Fruit fly (Drosophila melanogaster): ENCODE measurements around the gene Spn.

Spn gene

dm6 chr3L:2599214-2599730 is 45.2 kb upstream of the Spn start, which contains the start of the genes CG16985 and CG12182 (continued):
- TF ChIP-seq Usf (GFP tag; optimal IDR thresholded peaks at IDR 0.05) (no peak), Dll (GFP tag; IDR thresholded peaks at IDR 0.05; ENCODE audit: partially characterized antibody) (peak; percentile 43; the same call in 1 of the 4 replicates), CG10366 (GFP tag; IDR thresholded peaks at IDR 0.05) (no peak), CG32532 (GFP tag; IDR thresholded peaks at IDR 0.05) (no peak), CG1792 (GFP tag; optimal IDR thresholded peaks at IDR 0.05) (no peak), gcm2 (GFP tag; optimal IDR thresholded peaks at IDR 0.05) (no peak), CG11504 (tag; optimal IDR thresholded peaks at IDR 0.05) (no peak), Spps (tag; optimal IDR thresholded peaks at IDR 0.05) (no peak), BtbVII (GFP tag; optimal IDR thresholded peaks at IDR 0.05) (no peak), fu2 (GFP tag; optimal IDR thresholded peaks at IDR 0.05) (no peak), CG12071 (GFP tag; optimal IDR thresholded peaks at IDR 0.05) (no peak), Atf6 (GFP tag; IDR thresholded peaks at IDR 0.05) (no peak), gcm (GFP tag; optimal IDR thresholded peaks at IDR 0.05) (no peak), shn (GFP tag; optimal IDR thresholded peaks at IDR 0.05) (no peak), bigmax (GFP tag; optimal IDR thresholded peaks at IDR 0.05) (no peak), MTF-1 (GFP tag; optimal IDR thresholded peaks at IDR 0.05; ENCODE audit: borderline replicate concordance) (no peak), Doc3 (GFP tag; IDR thresholded peaks at IDR 0.05; ENCODE audit: partially characterized antibody) (peak; percentile 40; the same call in 1 of the 3 replicates), CG3847 (GFP tag; IDR thresholded peaks at IDR 0.05) (no peak; the same call in 1 of the 2 replicates), kay (GFP tag; optimal IDR thresholded peaks at IDR 0.05) (no peak), hkb (optimal IDR thresholded peaks at IDR 0.05) (no peak), hkb (GFP tag; IDR thresholded peaks at IDR 0.05) (no peak), amos (GFP tag; IDR thresholded peaks at IDR 0.05; ENCODE audit: partially characterized antibody) (peak; percentile 48), Mad (GFP tag; optimal IDR thresholded peaks at IDR 0.05) (no peak), caup (GFP tag; optimal IDR thresholded peaks at IDR 0.05; ENCODE audit: severe bottlenecking) (no peak), sima (GFP tag; optimal IDR thresholded peaks at IDR 0.05) (no peak), Ptx1 (GFP tag; IDR thresholded peaks at IDR 0.05) (no peak), CG8290 (GFP tag; optimal IDR thresholded peaks at IDR 0.05) (no peak), CG8290 (tag; optimal IDR thresholded peaks at IDR 0.05) (no peak), Dip3 (GFP tag; optimal IDR thresholded peaks at IDR 0.05) (no peak), CG10959 (GFP tag; IDR thresholded peaks at IDR 0.05) (no peak), seq (GFP tag; IDR thresholded peaks at IDR 0.05) (no peak), CG13296 (GFP tag; optimal IDR thresholded peaks at IDR 0.05) (no peak), fd102C (GFP tag; optimal IDR thresholded peaks at IDR 0.05) (no peak), CG17186 (GFP tag; optimal IDR thresholded peaks at IDR 0.05) (peak; percentile 29), CG15269 (tag; optimal IDR thresholded peaks at IDR 0.05) (no peak), Atf-2 (GFP tag; optimal IDR thresholded peaks at IDR 0.05) (no peak), CG2678 (tag; optimal IDR thresholded peaks at IDR 0.05) (no peak), Lim3 (GFP tag; IDR thresholded peaks at IDR 0.05) (no peak), Fer3 (tag; optimal IDR thresholded peaks at IDR 0.05) (no peak), da (GFP tag; optimal IDR thresholded peaks at IDR 0.05) (no peak), pho (GFP tag; optimal IDR thresholded peaks at IDR 0.05) (peak; percentile 8), wek (GFP tag; optimal IDR thresholded peaks at IDR 0.05) (no peak), Sox100B (GFP tag; optimal IDR thresholded peaks at IDR 0.05) (no peak), fru (optimal IDR thresholded peaks at IDR 0.05) (no peak), CG18476 (GFP tag; optimal IDR thresholded peaks at IDR 0.05) (no peak), onecut (GFP tag; IDR thresholded peaks at IDR 0.05) (no peak), CG9215 (GFP tag; IDR thresholded peaks at IDR 0.05) (no peak), Bdp1 (GFP tag; optimal IDR thresholded peaks at IDR 0.05) (no peak), CG7839 (tag; optimal IDR thresholded peaks at IDR 0.05) (no peak), p53 (GFP tag; optimal IDR thresholded peaks at IDR 0.05) (no peak), CG1024 (GFP tag; IDR thresholded peaks at IDR 0.05) (no peak), E2f2 (GFP tag; IDR thresholded peaks at IDR 0.05) (peak; percentile 77), odd (GFP tag; optimal IDR thresholded peaks at IDR 0.05) (no peak)
